Fruit fly (Drosophila melanogaster) whole organism: ENCODE results near the gene Polr1B.

Experiments
- CG8478 ChIP-seq: fragments of >200 bp; optimal IDR thresholded peaks from 2 replicates; lab custom pipeline; 2018; ENCODE audit warnings: inconsistent platforms
- EcR ChIP-seq, 2 experiments: fragments of >200 bp; optimal IDR thresholded peaks; 2 replicates each; lab custom pipeline; 2017; ENCODE audit warnings: missing biosample characterization in 2 of 2, missing genetic modification characterization in 2 of 2, missing genetic modification reagents in 2 of 2
- psq ChIP-seq: fragments of >200 bp; optimal IDR thresholded peaks from 2 replicates; lab custom pipeline; 2017

DNA sequence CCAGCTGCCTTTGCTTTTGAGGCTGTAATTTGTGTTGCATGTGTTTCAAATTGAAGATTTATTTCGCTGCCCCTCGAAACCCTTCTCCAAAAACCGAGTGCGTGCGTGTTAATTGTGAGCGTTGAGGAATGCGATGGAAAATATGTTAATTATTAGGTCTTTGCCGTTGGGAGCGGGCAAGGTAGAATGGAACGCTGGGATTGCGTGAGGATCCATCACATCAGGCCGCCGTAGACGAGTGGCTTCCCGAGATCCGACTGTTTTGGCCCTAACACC, 37.3 kb downstream of the Polr1B start:
- no peak for TF ChIP-seq psq (lab: Kevin White, UChicago)
- no peak for TF ChIP-seq EcR (GFP tag; optimal IDR thresholded peaks at IDR 0.05; lab: Kevin White, UChicago)
- no peak for TF ChIP-seq CG8478
